Comparison of ENCODE assay signal across 3 fruit fly cellular contexts in genomic region chr3L:18683846-18684245, dm6.
TF ChIP-seq lines count a peak whose summit lies in the region.

TSS of gene Chmp1 (minus strand) at chr3L:18684061.

- TF ChIP-seq CTCF in whole organism, embryonic (GFP tag; optimal IDR thresholded peaks at IDR 0.05; lab: Kevin White, UChicago), result peak; percentile 66

TF ChIP-seq in whole organism, adult, 20 proteins besides CTCF, POLR2A, EP300 and RAD21:
- no peak for TF ChIP-seq cic (GFP tag; optimal IDR thresholded peaks at IDR 0.05; lab: Kevin White, UChicago)
- no peak for TF ChIP-seq CG14711 (tag; optimal IDR thresholded peaks at IDR 0.05; lab: Kevin White, UChicago)
- no peak for TF ChIP-seq Mnt (GFP tag; optimal IDR thresholded peaks at IDR 0.05; lab: Kevin White, UChicago)
- TF ChIP-seq kay (GFP tag; lab: Kevin White, UChicago; ENCODE audit: borderline replicate concordance), result peak; percentile 99
- TF ChIP-seq CG11617 (GFP tag; optimal IDR thresholded peaks at IDR 0.05; lab: Kevin White, UChicago), result no peak
- peak; percentile 35 for TF ChIP-seq bab1 (GFP tag; optimal IDR thresholded peaks at IDR 0.05; lab: Kevin White, UChicago)

TF ChIP-seq in whole organism, embryonic, 481 proteins besides CTCF, POLR2A, EP300 and RAD21 (continues in another document):
- TF ChIP-seq CG1233 (GFP tag; optimal IDR thresholded peaks at IDR 0.05; lab: Kevin White, UChicago) (no peak), CG30020 (tag; optimal IDR thresholded peaks at IDR 0.05; lab: Kevin White, UChicago) (no peak), sc (optimal IDR thresholded peaks at IDR 0.05; lab: Kevin White, UChicago) (no peak), sc (GFP tag; optimal IDR thresholded peaks at IDR 0.05; lab: Kevin White, UChicago) (no peak), Sox102F (GFP tag; optimal IDR thresholded peaks at IDR 0.05; lab: Kevin White, UChicago) (no peak), Hr3 (GFP tag; optimal IDR thresholded peaks at IDR 0.05; lab: Kevin White, UChicago) (no peak), ash1 (GFP tag; optimal IDR thresholded peaks at IDR 0.05; lab: Kevin White, UChicago) (no peak), CG3065 (GFP tag; optimal IDR thresholded peaks at IDR 0.05; lab: Kevin White, UChicago) (no peak), MBD-R2 (GFP tag; IDR thresholded peaks at IDR 0.05; lab: Robert Waterston, UW) (peak; percentile 45; the same call in 1 of the 2 replicates), Jarid2 (GFP tag; optimal IDR thresholded peaks at IDR 0.05; lab: Kevin White, UChicago) (no peak), CG7928 (GFP tag; optimal IDR thresholded peaks at IDR 0.05; lab: Kevin White, UChicago) (no peak), pb (GFP tag; optimal IDR thresholded peaks at IDR 0.05; lab: Kevin White, UChicago) (no peak), danr (GFP tag; IDR thresholded peaks at IDR 0.05; lab: Robert Waterston, UW) (no peak), knrl (GFP tag; IDR thresholded peaks at IDR 0.05; lab: Robert Waterston, UW; ENCODE audit: partially characterized antibody) (no peak; the same call in 2 of the 3 replicates), CG17802 (tag; optimal IDR thresholded peaks at IDR 0.05; lab: Kevin White, UChicago) (no peak), CG15073 (GFP tag; optimal IDR thresholded peaks at IDR 0.05; lab: Kevin White, UChicago) (no peak), ase (GFP tag; IDR thresholded peaks at IDR 0.05; lab: Robert Waterston, UW) (no peak), CG6683 (GFP tag; optimal IDR thresholded peaks at IDR 0.05; lab: Kevin White, UChicago) (no peak), esg (GFP tag; conservative IDR thresholded peaks at IDR 0.05; lab: Robert Waterston, UW) (no peak), Hey (tag; optimal IDR thresholded peaks at IDR 0.05; lab: Kevin White, UChicago) (no peak), Mes4 (GFP tag; optimal IDR thresholded peaks at IDR 0.05; lab: Kevin White, UChicago) (no peak), trem (tag; optimal IDR thresholded peaks at IDR 0.05; lab: Kevin White, UChicago) (peak; percentile 57), gro (GFP tag; optimal IDR thresholded peaks at IDR 0.05; lab: Kevin White, UChicago) (no peak), CG10543 (GFP tag; optimal IDR thresholded peaks at IDR 0.05; lab: Kevin White, UChicago) (no peak), B-H1 (GFP tag; IDR thresholded peaks at IDR 0.05; lab: Robert Waterston, UW) (no peak), dan (GFP tag; IDR thresholded peaks at IDR 0.05; lab: Robert Waterston, UW) (no peak), H2.0 (GFP tag; IDR thresholded peaks at IDR 0.05; lab: Robert Waterston, UW) (no peak), CG6272 (GFP tag; IDR thresholded peaks at IDR 0.05; lab: Robert Waterston, UW) (no peak), CG32767 (GFP tag; IDR thresholded peaks at IDR 0.05; lab: Robert Waterston, UW) (no peak), da (GFP tag; optimal IDR thresholded peaks at IDR 0.05; lab: Kevin White, UChicago) (no peak), Hmr (GFP tag; optimal IDR thresholded peaks at IDR 0.05; lab: Kevin White, UChicago) (no peak), CrebB (tag; optimal IDR thresholded peaks at IDR 0.05; lab: Kevin White, UChicago) (no peak), CG5180 (GFP tag; optimal IDR thresholded peaks at IDR 0.05; lab: Kevin White, UChicago) (peak; percentile 86), crp (GFP tag; optimal IDR thresholded peaks at IDR 0.05; lab: Kevin White, UChicago) (peak in 1 of 2 experiments; percentile 86), ci (GFP tag; IDR thresholded peaks at IDR 0.05; lab: Robert Waterston, UW) (no peak), CG15601 (tag; optimal IDR thresholded peaks at IDR 0.05; lab: Kevin White, UChicago) (no peak), CG31365 (tag; optimal IDR thresholded peaks at IDR 0.05; lab: Kevin White, UChicago) (no peak), CG13424 (tag; optimal IDR thresholded peaks at IDR 0.05; lab: Kevin White, UChicago) (no peak), HmgZ (tag; optimal IDR thresholded peaks at IDR 0.05; lab: Kevin White, UChicago) (peak; percentile 14), CoRest (tag; optimal IDR thresholded peaks at IDR 0.05; lab: Kevin White, UChicago) (no peak), CG1024 (GFP tag; IDR thresholded peaks at IDR 0.05; lab: Robert Waterston, UW) (no peak), CG7556 (GFP tag; optimal IDR thresholded peaks at IDR 0.05; lab: Kevin White, UChicago) (no peak), Bdp1 (GFP tag; optimal IDR thresholded peaks at IDR 0.05; lab: Kevin White, UChicago) (no peak), CG18599 (GFP tag; optimal IDR thresholded peaks at IDR 0.05; lab: Kevin White, UChicago) (no peak), fd102C (GFP tag; optimal IDR thresholded peaks at IDR 0.05; lab: Kevin White, UChicago) (no peak), CG34422 (GFP tag; IDR thresholded peaks at IDR 0.05; lab: Robert Waterston, UW) (no peak)

TF ChIP-seq in whole organism, wandering third instar larva, 38 proteins besides CTCF, POLR2A, EP300 and RAD21:
- TF ChIP-seq Rel (GFP tag; optimal IDR thresholded peaks at IDR 0.05; lab: Kevin White, UChicago), result no peak
- peak; percentile 87 for TF ChIP-seq Rel (tag; optimal IDR thresholded peaks at IDR 0.05; lab: Kevin White, UChicago)
- TF ChIP-seq N (GFP tag; optimal IDR thresholded peaks at IDR 0.05; lab: Kevin White, UChicago), result no peak
- TF ChIP-seq dl (GFP tag; optimal IDR thresholded peaks at IDR 0.05; lab: Kevin White, UChicago; ENCODE audit: insufficient read depth in 1 of 2, partially characterized antibody in 2 of 2), result peak in 1 of 2 experiments; percentile 50
- peak; percentile 69 for TF ChIP-seq Jra (GFP tag; optimal IDR thresholded peaks at IDR 0.05; lab: Kevin White, UChicago)
